Fruit fly (Drosophila melanogaster) whole organism, embryonic: ENCODE measurements around the gene CG31347.

Source experiments
- Atf6 ChIP-seq: fragments of 200-800 bp; sonication (Bioruptor generic); IDR thresholded peaks from 2 replicates; pipeline ENCODE4 v1.3.6; 2022; ENCODE audit warnings: missing biosample characterization, missing genetic modification characterization
- B-H2 ChIP-seq: fragments of 200-800 bp; sonication (Bioruptor generic); optimal IDR thresholded peaks from 2 replicates; lab custom pipeline; 2018; ENCODE audit warnings: missing biosample characterization, mild to moderate bottlenecking, missing genetic modification characterization
- Blimp-1 ChIP-seq: fragments of 200-800 bp; sonication (Bioruptor generic); optimal IDR thresholded peaks from 3 replicates; lab custom pipeline; 2018; ENCODE audit warnings: missing biosample characterization, missing genetic modification characterization, mild to moderate bottlenecking, moderate library complexity, missing genetic modification reagents
- BtbVII ChIP-seq: fragments of 200-800 bp; sonication (Bioruptor generic); optimal IDR thresholded peaks from 3 replicates; lab custom pipeline; 2017; ENCODE audit warnings: missing biosample characterization, mild to moderate bottlenecking, missing genetic modification characterization
- CG1024 ChIP-seq: fragments of 200-800 bp; sonication (Bioruptor generic); IDR thresholded peaks from 2 replicates; pipeline ENCODE4 v1.3.6; 2022; ENCODE audit warnings: missing biosample characterization, missing genetic modification characterization
- CG12769 ChIP-seq: fragments of 200-800 bp; sonication (Bioruptor generic); optimal IDR thresholded peaks from 2 replicates; lab custom pipeline; 2019; ENCODE audit warnings: missing biosample characterization, mild to moderate bottlenecking, missing genetic modification characterization, moderate library complexity
- CG13287 ChIP-seq: fragments of 200-800 bp; sonication (Bioruptor generic); IDR thresholded peaks from 2 replicates; pipeline ENCODE4 v1.3.6; 2022; ENCODE audit warnings: missing biosample characterization, missing genetic modification characterization; ENCODE audit not compliant: partially characterized antibody
- CG13296 ChIP-seq: fragments of 200-800 bp; sonication (Bioruptor generic); optimal IDR thresholded peaks from 3 replicates; lab custom pipeline; 2018; ENCODE audit warnings: missing biosample characterization, mild to moderate bottlenecking, missing genetic modification characterization
- CG15269 ChIP-seq: fragments of 200-800 bp; sonication (Bioruptor generic); optimal IDR thresholded peaks from 2 replicates; lab custom pipeline; 2018; ENCODE audit warnings: missing biosample characterization, mild to moderate bottlenecking, missing genetic modification characterization, moderate library complexity
- CG1832 ChIP-seq: fragments of 200-800 bp; sonication (Bioruptor generic); optimal IDR thresholded peaks from 2 replicates; lab custom pipeline; 2017; ENCODE audit warnings: missing biosample characterization, mild to moderate bottlenecking, missing genetic modification characterization, inconsistent platforms
- CG18599 ChIP-seq: fragments of 200-800 bp; sonication (Bioruptor generic); optimal IDR thresholded peaks from 3 replicates; lab custom pipeline; 2017; ENCODE audit warnings: missing biosample characterization, missing genetic modification characterization, mild to moderate bottlenecking, moderate library complexity, missing genetic modification reagents
- CG2678 ChIP-seq: fragments of 200-800 bp; sonication (Bioruptor generic); optimal IDR thresholded peaks from 3 replicates; lab custom pipeline; 2019; ENCODE audit warnings: missing biosample characterization, mild to moderate bottlenecking, missing genetic modification characterization, moderate library complexity
- CG30020 ChIP-seq: fragments of 200-800 bp; optimal IDR thresholded peaks from 2 replicates; lab custom pipeline; 2019; ENCODE audit warnings: missing biosample characterization, mild to moderate bottlenecking, missing genetic modification characterization, moderate library complexity
- CG32772 ChIP-seq: fragments of 200-800 bp; sonication (Bioruptor generic); IDR thresholded peaks from 2 replicates; pipeline ENCODE4 v1.3.6; 2022; ENCODE audit warnings: missing biosample characterization, missing genetic modification characterization
- CG3281 ChIP-seq: fragments of 200-800 bp; sonication (Bioruptor generic); optimal IDR thresholded peaks from 3 replicates; lab custom pipeline; 2017; ENCODE audit warnings: missing biosample characterization, mild to moderate bottlenecking, missing genetic modification characterization
- CG34376 ChIP-seq: fragments of 200-800 bp; sonication (Bioruptor generic); optimal IDR thresholded peaks from 2 replicates; lab custom pipeline; 2018; ENCODE audit warnings: missing biosample characterization, mild to moderate bottlenecking, missing genetic modification characterization
- CG3847 ChIP-seq: fragments of 200-800 bp; sonication (Bioruptor generic); IDR thresholded peaks from 2 replicates; pipeline ENCODE4 v1.3.6; 2022; ENCODE audit warnings: missing biosample characterization, missing genetic modification characterization
- CG4282 ChIP-seq: fragments of 200-800 bp; sonication (Bioruptor generic); optimal IDR thresholded peaks from 2 replicates; lab custom pipeline; 2016; ENCODE audit warnings: missing biosample characterization, missing genetic modification characterization
- CG6765 ChIP-seq: fragments of 200-800 bp; sonication (Bioruptor generic); optimal IDR thresholded peaks from 3 replicates; lab custom pipeline; 2017; ENCODE audit warnings: missing biosample characterization, mild to moderate bottlenecking, missing genetic modification characterization
- CG7556 ChIP-seq: fragments of 200-800 bp; sonication (Bioruptor generic); optimal IDR thresholded peaks from 2 replicates; lab custom pipeline; 2017; ENCODE audit warnings: missing biosample characterization, mild to moderate bottlenecking, missing genetic modification characterization
- CG8290 ChIP-seq, 3 experiments: fragments of 200-800 bp; sonication (Bioruptor generic); optimal IDR thresholded peaks; 2 replicates each; lab custom pipeline; 2016 to 2019; ENCODE audit warnings: missing biosample characterization in 3 of 3, missing genetic modification characterization in 3 of 3, mild to moderate bottlenecking in 2 of 3, moderate library complexity in 1 of 3
- CrebB ChIP-seq: fragments of 200-800 bp; sonication (Bioruptor generic); optimal IDR thresholded peaks from 3 replicates; lab custom pipeline; 2018; ENCODE audit warnings: missing biosample characterization, mild to moderate bottlenecking, missing genetic modification characterization
- Fer3 ChIP-seq: fragments of 200-800 bp; sonication (Bioruptor generic); optimal IDR thresholded peaks from 2 replicates; lab custom pipeline; 2018; ENCODE audit warnings: missing biosample characterization, mild to moderate bottlenecking, missing genetic modification characterization, moderate library complexity
- HmgZ ChIP-seq: fragments of 200-800 bp; sonication (Bioruptor generic); optimal IDR thresholded peaks from 2 replicates; lab custom pipeline; 2018; ENCODE audit warnings: missing biosample characterization, mild to moderate bottlenecking, missing genetic modification characterization
- Meics ChIP-seq: fragments of 200-800 bp; sonication (Bioruptor generic); optimal IDR thresholded peaks from 2 replicates; lab custom pipeline; 2017; ENCODE audit warnings: missing biosample characterization, mild to moderate bottlenecking, missing genetic modification characterization
- NK7.1 ChIP-seq: fragments of 200-800 bp; sonication (Bioruptor generic); optimal IDR thresholded peaks from 3 replicates; lab custom pipeline; 2016; ENCODE audit warnings: missing biosample characterization, missing genetic modification characterization
- PHDP ChIP-seq: fragments of 200-800 bp; sonication (Bioruptor generic); optimal IDR thresholded peaks from 3 replicates; lab custom pipeline; 2018; ENCODE audit warnings: missing biosample characterization, mild to moderate bottlenecking, missing genetic modification characterization, moderate library complexity
- Rfx ChIP-seq: fragments of 200-800 bp; sonication (Bioruptor generic); IDR thresholded peaks from 2 replicates; pipeline ENCODE4 v1.3.6; 2022; ENCODE audit warnings: missing biosample characterization, missing genetic modification characterization
- Xrp1 ChIP-seq: fragments of 200-800 bp; sonication (Bioruptor generic); IDR thresholded peaks from 2 replicates; pipeline ENCODE4 v1.3.6; 2022; ENCODE audit warnings: missing biosample characterization, missing genetic modification characterization
- YL-1 ChIP-seq: fragments of 200-800 bp; sonication (Bioruptor generic); optimal IDR thresholded peaks from 3 replicates; lab custom pipeline; 2017; ENCODE audit warnings: missing biosample characterization, mild to moderate bottlenecking, missing genetic modification characterization
- ab ChIP-seq: fragments of 200-800 bp; sonication (Bioruptor generic); optimal IDR thresholded peaks from 2 replicates; lab custom pipeline; 2016; ENCODE audit warnings: missing biosample characterization, missing genetic modification characterization
- cato ChIP-seq: fragments of 200-800 bp; sonication (Bioruptor generic); optimal IDR thresholded peaks from 2 replicates; lab custom pipeline; 2016; ENCODE audit warnings: missing biosample characterization, missing genetic modification characterization, borderline replicate concordance
- caup ChIP-seq: fragments of 200-800 bp; sonication (Bioruptor generic); optimal IDR thresholded peaks from 3 replicates; lab custom pipeline; 2017; ENCODE audit warnings: missing biosample characterization, mild to moderate bottlenecking, missing genetic modification characterization, moderate library complexity; ENCODE audit not compliant: severe bottlenecking
- dpn ChIP-seq, 2 experiments: fragments of 200-800 bp; sonication (Bioruptor generic); optimal IDR thresholded peaks; 3 replicates each; lab custom pipeline; 2016; ENCODE audit warnings: missing biosample characterization in 2 of 2, missing genetic modification characterization in 2 of 2
- dysf ChIP-seq: fragments of 200-800 bp; sonication (Bioruptor generic); IDR thresholded peaks from 3 replicates; pipeline ENCODE4 v1.3.6; 2022; ENCODE audit warnings: missing biosample characterization, missing genetic modification characterization
- exex ChIP-seq: fragments of 200-800 bp; sonication (Bioruptor generic); optimal IDR thresholded peaks from 4 replicates; lab custom pipeline; 2018; ENCODE audit warnings: missing biosample characterization, mild to moderate bottlenecking, missing genetic modification characterization, moderate library complexity
- fd3F ChIP-seq: fragments of 200-800 bp; sonication (Bioruptor generic); optimal IDR thresholded peaks from 2 replicates; lab custom pipeline; 2018; ENCODE audit warnings: missing biosample characterization, mild to moderate bottlenecking, missing genetic modification characterization, moderate library complexity
- gce ChIP-seq: fragments of 200-800 bp; sonication (Bioruptor generic); IDR thresholded peaks from 3 replicates; pipeline ENCODE4 v1.3.6; 2022; ENCODE audit warnings: missing biosample characterization, missing genetic modification characterization
- ind ChIP-seq: fragments of 200-800 bp; sonication (Bioruptor generic); optimal IDR thresholded peaks from 3 replicates; lab custom pipeline; 2016; ENCODE audit warnings: missing biosample characterization, missing genetic modification characterization
- klu ChIP-seq: fragments of 200-800 bp; sonication (Bioruptor generic); IDR thresholded peaks from 2 replicates; pipeline ENCODE4 v1.3.6; 2022; ENCODE audit warnings: missing biosample characterization, missing genetic modification characterization
- knrl ChIP-seq: fragments of 200-800 bp; sonication (Bioruptor generic); IDR thresholded peaks from 3 replicates; pipeline ENCODE4 v1.3.6; 2022; ENCODE audit warnings: missing biosample characterization, missing genetic modification characterization; ENCODE audit not compliant: partially characterized antibody
- lab ChIP-seq: fragments of 200-800 bp; sonication (Bioruptor generic); optimal IDR thresholded peaks from 3 replicates; lab custom pipeline; 2017; ENCODE audit warnings: missing biosample characterization, missing genetic modification characterization, mild to moderate bottlenecking, moderate library complexity, missing genetic modification reagents
- mirr ChIP-seq: fragments of 200-800 bp; sonication (Bioruptor generic); optimal IDR thresholded peaks from 3 replicates; lab custom pipeline; 2018; ENCODE audit warnings: missing biosample characterization, mild to moderate bottlenecking, missing genetic modification characterization
- pb ChIP-seq: fragments of 200-800 bp; sonication (Bioruptor generic); optimal IDR thresholded peaks from 3 replicates; lab custom pipeline; 2016; ENCODE audit warnings: missing biosample characterization, missing genetic modification characterization
- psq ChIP-seq: fragments of 200-800 bp; sonication (Bioruptor generic); optimal IDR thresholded peaks from 2 replicates; lab custom pipeline; 2017; ENCODE audit warnings: missing biosample characterization, missing genetic modification characterization
- scrt ChIP-seq: fragments of 200-800 bp; sonication (Bioruptor generic); optimal IDR thresholded peaks from 2 replicates; lab custom pipeline; 2018; ENCODE audit warnings: missing biosample characterization, mild to moderate bottlenecking, missing genetic modification characterization, moderate library complexity
- sens ChIP-seq: fragments of 200-800 bp; sonication (Bioruptor generic); peaks from one replicate; lab custom pipeline; 2016; ENCODE audit warnings: missing biosample characterization, missing genetic modification characterization
- tna ChIP-seq: fragments of 200-800 bp; sonication (Bioruptor generic); IDR thresholded peaks from 2 replicates; pipeline ENCODE4 v1.3.6; 2022; ENCODE audit warnings: missing biosample characterization, missing genetic modification characterization; ENCODE audit not compliant: partially characterized antibody

The CG31347 gene

dm6 chr3R:12716894-12717293, 24.5 kb upstream of the CG31347 start (continued):
- TF ChIP-seq Atf6, result 0 out of 2 replicates have a peak, but pooled peaks have one; percentile 23

dm6 chr3R:12716251-12716650, 23.9 kb upstream of the CG31347 start:
- no peak for TF ChIP-seq ind (GFP tag; lab: Kevin White, UChicago)
- TF ChIP-seq pb (GFP tag; lab: Kevin White, UChicago), result no peak
- peak; percentile 14 for TF ChIP-seq fd3F (GFP tag; lab: Kevin White, UChicago)
- no peak for TF ChIP-seq dpn (GFP tag; optimal IDR thresholded peaks at IDR 0.05; lab: Kevin White, UChicago)
- TF ChIP-seq cato (GFP tag; lab: Kevin White, UChicago), result no peak
- TF ChIP-seq CG30020, result no peak
- TF ChIP-seq CG4282, result no peak
- TF ChIP-seq CG3281 (GFP tag; lab: Kevin White, UChicago), result peak; percentile 16
- TF ChIP-seq sens (GFP tag; lab: Kevin White, UChicago), result peak; percentile 47
- peak; percentile 28 for TF ChIP-seq Blimp-1 (GFP tag; lab: Kevin White, UChicago)
- no peak for TF ChIP-seq YL-1 (GFP tag; lab: Kevin White, UChicago)
- TF ChIP-seq lab (GFP tag; lab: Kevin White, UChicago), result peak; percentile 60
- TF ChIP-seq NK7.1, result no peak
- no peak for TF ChIP-seq dysf (GFP tag; lab: Robert Waterston, UW)
- peak; percentile 84 for TF ChIP-seq exex (tag; lab: Kevin White, UChicago)
- peak; percentile 84 for TF ChIP-seq mirr
- peak; percentile 47 for TF ChIP-seq CG12769 (tag; lab: Kevin White, UChicago)
- TF ChIP-seq scrt (GFP tag; lab: Kevin White, UChicago), result no peak
- TF ChIP-seq CG3847 (GFP tag; lab: Robert Waterston, UW), result no peak
- peak; percentile 40 for TF ChIP-seq Fer3 (tag; lab: Kevin White, UChicago)
- peak; percentile 35 for TF ChIP-seq caup
- peak; percentile 23; the same call in 1 of the 2 replicates for TF ChIP-seq Rfx (GFP tag; lab: Robert Waterston, UW)
- no peak for TF ChIP-seq tna (GFP tag; lab: Robert Waterston, UW)
- peak; percentile 60 for TF ChIP-seq B-H2 (GFP tag; lab: Kevin White, UChicago)
- no peak for TF ChIP-seq ab (GFP tag; lab: Kevin White, UChicago)
- TF ChIP-seq CG2678 (tag; lab: Kevin White, UChicago), result peak; percentile 55
- TF ChIP-seq CG8290 (GFP tag; optimal IDR thresholded peaks at IDR 0.05; lab: Kevin White, UChicago), result no peak
- peak in 1 of 2 experiments; percentile 55 for TF ChIP-seq CG8290 (tag; optimal IDR thresholded peaks at IDR 0.05; lab: Kevin White, UChicago)
- peak; percentile 74 for TF ChIP-seq CG13296
- no peak for TF ChIP-seq CG7556 (GFP tag; lab: Kevin White, UChicago)
- no peak for TF ChIP-seq CG1024
- TF ChIP-seq CG13287, result no peak
- peak; percentile 57 for TF ChIP-seq CG6765
- peak; percentile 1 for TF ChIP-seq CrebB (tag; lab: Kevin White, UChicago)
- peak; percentile 21 for TF ChIP-seq HmgZ (tag; lab: Kevin White, UChicago)
- TF ChIP-seq Xrp1, result 0 out of 2 replicates have a peak, but pooled peaks have one; percentile 9
- no peak for TF ChIP-seq CG18599 (GFP tag; lab: Kevin White, UChicago)
- peak; percentile 7 for TF ChIP-seq Meics (GFP tag; lab: Kevin White, UChicago)
- TF ChIP-seq gce (GFP tag; lab: Robert Waterston, UW), result no peak
- peak; percentile 36 for TF ChIP-seq CG15269 (tag; lab: Kevin White, UChicago)
- no peak for TF ChIP-seq klu
- peak; percentile 69 for TF ChIP-seq BtbVII (GFP tag; lab: Kevin White, UChicago)
- peak; percentile 20 for TF ChIP-seq PHDP (tag; lab: Kevin White, UChicago)
- TF ChIP-seq CG32772 (GFP tag; lab: Robert Waterston, UW), result no peak
- TF ChIP-seq knrl, result no peak
- TF ChIP-seq CG34376 (GFP tag; lab: Kevin White, UChicago), result peak; percentile 70
- TF ChIP-seq CG1832 (GFP tag; lab: Kevin White, UChicago), result no peak
- no peak for TF ChIP-seq psq (GFP tag; lab: Kevin White, UChicago)
